Worm (Caenorhabditis elegans): ENCODE measurements around the gene scc-2.

scc-2 gene

DNA sequence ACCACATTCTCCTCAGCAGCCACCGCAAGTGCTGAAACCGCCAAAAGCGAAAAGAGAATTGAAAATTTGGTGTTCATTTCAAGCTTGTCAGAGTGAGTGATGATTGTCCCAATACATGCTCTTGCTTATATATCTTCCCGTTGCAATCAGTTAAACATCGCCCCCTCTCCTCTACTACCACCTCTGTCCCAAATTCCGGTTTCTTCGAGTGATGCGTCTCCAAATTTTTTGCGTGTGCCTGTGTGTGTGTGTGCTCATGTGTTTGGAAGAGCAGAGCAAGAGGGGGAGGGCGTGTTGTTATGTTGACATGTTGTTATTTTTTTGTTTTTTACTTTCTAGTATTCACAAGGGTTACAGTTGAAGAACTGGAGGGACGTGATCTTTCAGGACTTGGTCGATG lies 69.0 kb downstream of the scc-2 start, which contains the start of gene abu-11:
abu-11 (minus strand) TSS at position 101 of the 400 bp plus-strand sequence.
- TF ChIP-seq gei-8 (GFP tag; optimal IDR thresholded peaks at IDR 0.05) (no peak), unc-130 (GFP tag; optimal IDR thresholded peaks at IDR 0.05) (no peak), mxl-2 (GFP tag; conservative IDR thresholded peaks at IDR 0.05) (no peak), hif-1 (tag; optimal IDR thresholded peaks at IDR 0.05) (no peak), attf-4 (tag; optimal IDR thresholded peaks at IDR 0.05) (no peak), F37D6.2 (tag; optimal IDR thresholded peaks at IDR 0.05) (no peak), nhr-48 (tag; optimal IDR thresholded peaks at IDR 0.05) (no peak), aha-1 (tag) (no peak), ztf-11 (tag; optimal IDR thresholded peaks at IDR 0.05) (no peak), Y75B8A.6 (GFP tag; IDR thresholded peaks at IDR 0.05) (no peak)

- TF ChIP-seq mxl-2 (GFP tag; conservative IDR thresholded peaks at IDR 0.05) (no peak), ztf-7 (tag; optimal IDR thresholded peaks at IDR 0.05) (no peak), ceh-62 (tag; optimal IDR thresholded peaks at IDR 0.05) (no peak), nhr-25 (tag; optimal IDR thresholded peaks at IDR 0.05; ENCODE audit: borderline replicate concordance, insufficient read depth) (no peak), lin-15B (tag; optimal IDR thresholded peaks at IDR 0.05) (no peak), nhr-102 (tag; optimal IDR thresholded peaks at IDR 0.05) (no peak), set-16 (GFP tag; IDR thresholded peaks at IDR 0.05) (peak; percentile 52; the same call in 1 of the 2 replicates), Y48G9A.11 (GFP tag; IDR thresholded peaks at IDR 0.05) (no peak), hlh-11 (tag; optimal IDR thresholded peaks at IDR 0.05) (no peak), aha-1 (tag) (peak; percentile 13)
These were observed 70.9 kb downstream of the scc-2 start for ce11 chrII:192584-192983.

Measured in whole organism, L4 larva.